Worm (Caenorhabditis elegans) whole organism, L1 larva: ENCODE data around the gene egl-6.

Experiments used
- C34B4.2 ChIP-seq: sonication (generic microtip); optimal IDR thresholded peaks from 2 replicates; lab custom pipeline; 2017; ENCODE audit warnings: mild to moderate bottlenecking, missing genetic modification characterization, missing compliant biosample characterization
- alr-1 ChIP-seq: fragments of 200-800 bp; sonication (Bioruptor generic); optimal IDR thresholded peaks from 2 replicates; lab custom pipeline; 2018; ENCODE audit warnings: borderline replicate concordance, mild to moderate bottlenecking, missing genetic modification characterization, missing compliant biosample characterization
- efl-1 ChIP-seq, 4 experiments: fragments of 150-350 bp; optimal IDR thresholded peaks in 3 of 4; peaks in 1 of 4; 1 replicate in 1 of 4; 2 replicates in 3 of 4; lab custom pipeline; 2014; ENCODE audit warnings: missing biosample characterization in 2 of 4, missing genetic modification characterization in 2 of 4, missing genetic modification reagents in 2 of 4
- fkh-10 ChIP-seq: sonication (generic microtip); optimal IDR thresholded peaks from 2 replicates; lab custom pipeline; 2017; ENCODE audit warnings: missing biosample characterization, missing genetic modification reagents, missing genetic modification characterization
- lin-13 ChIP-seq: fragments of 150-350 bp; optimal IDR thresholded peaks from 2 replicates; lab custom pipeline; 2014; ENCODE audit warnings: missing biosample characterization, missing genetic modification reagents, missing genetic modification characterization
- lin-14 ChIP-seq: fragments of 200-800 bp; sonication (Bioruptor generic); optimal IDR thresholded peaks from 2 replicates; lab custom pipeline; 2018; ENCODE audit warnings: mild to moderate bottlenecking, missing genetic modification characterization, moderate library complexity, missing compliant biosample characterization
- lir-3 ChIP-seq: sonication (generic microtip); optimal IDR thresholded peaks from 2 replicates; lab custom pipeline; 2016; ENCODE audit warnings: mild to moderate bottlenecking, missing genetic modification characterization, moderate library complexity, missing compliant biosample characterization; ENCODE audit not compliant: poor library complexity
- lsy-2 ChIP-seq, 2 experiments: fragments of 150-350 bp; optimal IDR thresholded peaks; 2 replicates each; lab custom pipeline; 2014; ENCODE audit warnings: missing biosample characterization in 2 of 2, missing genetic modification characterization in 2 of 2
- mdl-1 ChIP-seq, 2 experiments: fragments of 150-350 bp; optimal IDR thresholded peaks; 2 replicates each; lab custom pipeline; 2014 to 2017; ENCODE audit warnings: missing biosample characterization in 2 of 2, missing genetic modification characterization in 2 of 2, inconsistent platforms in 1 of 2
- mep-1 ChIP-seq: fragments of 150-350 bp; optimal IDR thresholded peaks from 2 replicates; lab custom pipeline; 2014; ENCODE audit warnings: missing biosample characterization, missing genetic modification characterization
- nhr-47 ChIP-seq: sonication (generic microtip); optimal IDR thresholded peaks from 2 replicates; lab custom pipeline; 2016; ENCODE audit warnings: mild to moderate bottlenecking, missing genetic modification characterization, moderate library complexity, missing compliant biosample characterization
- nhr-77 ChIP-seq: fragments of 150-350 bp; optimal IDR thresholded peaks from 2 replicates; lab custom pipeline; 2014; ENCODE audit warnings: missing biosample characterization, missing genetic modification characterization
- ztf-4 ChIP-seq: fragments of 150-350 bp; optimal IDR thresholded peaks from 2 replicates; lab custom pipeline; 2014; ENCODE audit warnings: missing biosample characterization, missing genetic modification characterization

- TF ChIP-seq alr-1 (tag; lab: Kevin White, UChicago) (no peak), ztf-4 (tag; lab: Kevin White, UChicago) (no peak), C34B4.2 (no peak), lsy-2 (tag; optimal IDR thresholded peaks at IDR 0.05; lab: Kevin White, UChicago) (no peak), lin-13 (GFP tag; lab: Kevin White, UChicago) (no peak), efl-1 (optimal IDR thresholded peaks at IDR 0.05; lab: Kevin White, UChicago) (no peak), efl-1 (GFP tag; optimal IDR thresholded peaks at IDR 0.05 in 1 of 2; lab: Kevin White, UChicago) (no peak), mdl-1 (tag; optimal IDR thresholded peaks at IDR 0.05; lab: Kevin White, UChicago) (no peak), lir-3 (tag; lab: Kevin White, UChicago) (no peak), nhr-47 (tag; lab: Kevin White, UChicago) (no peak), nhr-77 (tag; lab: Kevin White, UChicago) (no peak), mep-1 (no peak), fkh-10 (GFP tag; lab: Kevin White, UChicago) (no peak), lin-14 (GFP tag; lab: Kevin White, UChicago) (no peak)
Observed at ce11 chrX:5923672-5924071, 7.2 kb upstream of the egl-6 start.
